Worm (Caenorhabditis elegans) whole organism, L4 larva: Measurements from ENCODE around the gene W08E12.5.

Experiments used
- ama-1 ChIP-seq: fragments of 150-350 bp; optimal IDR thresholded peaks from 2 replicates; lab custom pipeline; 2014; ENCODE audit warnings: inconsistent platforms, mixed read lengths
- ceh-44 ChIP-seq: fragments of 200-800 bp; sonication (Bioruptor generic); IDR thresholded peaks from 2 replicates; pipeline ENCODE4 v1.3.6; 2022; ENCODE audit warnings: missing genetic modification reagents, missing genetic modification characterization, missing compliant biosample characterization
- egl-27 ChIP-seq: sonication (generic microtip); optimal IDR thresholded peaks from 3 replicates; lab custom pipeline; 2017; ENCODE audit warnings: missing biosample characterization, missing genetic modification reagents, missing genetic modification characterization
- lim-7 ChIP-seq: fragments of 200-800 bp; sonication (Bioruptor generic); IDR thresholded peaks from 2 replicates; pipeline ENCODE4 v1.3.6; 2022; ENCODE audit warnings: missing genetic modification characterization, missing compliant biosample characterization
- mep-1 ChIP-seq: fragments of 150-350 bp; sonication (generic microtip); optimal IDR thresholded peaks from 3 replicates; lab custom pipeline; 2014; ENCODE audit warnings: missing biosample characterization, missing genetic modification characterization
- php-3 ChIP-seq: fragments of 200-800 bp; sonication (Bioruptor generic); IDR thresholded peaks from 2 replicates; pipeline ENCODE4 v1.3.6; 2022; ENCODE audit warnings: missing genetic modification reagents, missing genetic modification characterization, missing compliant biosample characterization

- TF ChIP-seq ceh-44 (GFP tag; lab: Robert Waterston, UW) (no peak), php-3 (GFP tag; lab: Robert Waterston, UW) (no peak), mep-1 (tag; lab: Kevin White, UChicago) (no peak), ama-1 (no peak), lim-7 (no peak), egl-27 (no peak)
These were observed 6.6 kb upstream of the W08E12.5 start for ce11 chrIV:3293800-3294493.
